Fruit fly (Drosophila melanogaster): Measurements from ENCODE around the gene ND-13B.

The ND-13B gene

DNA sequence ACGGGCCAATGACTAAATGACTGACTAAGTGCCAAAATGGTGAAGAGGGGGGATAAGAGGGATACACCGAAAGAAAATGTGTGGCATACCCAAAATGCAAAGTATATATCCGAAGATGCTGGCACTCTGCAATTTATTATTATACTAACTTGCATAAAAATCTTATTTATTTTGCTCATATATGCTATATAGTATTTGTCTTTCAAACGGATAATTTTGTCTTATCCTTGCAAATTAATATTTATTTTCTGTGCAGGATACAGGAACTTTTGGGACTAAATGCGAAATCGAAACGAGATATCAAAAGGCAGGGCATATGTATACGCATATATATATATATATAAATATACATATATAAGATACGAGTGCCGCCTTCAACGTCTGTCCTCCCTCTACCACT lies 17.4 kb upstream of the ND-13B start:
- TF ChIP-seq pan (optimal IDR thresholded peaks at IDR 0.05) (no peak), EcR (GFP tag; optimal IDR thresholded peaks at IDR 0.05) (no peak), psq (optimal IDR thresholded peaks at IDR 0.05) (no peak), Dll (optimal IDR thresholded peaks at IDR 0.05) (no peak)

dm6 chr3L:10709132-10709531 lies 15.2 kb upstream of the ND-13B start:
- TF ChIP-seq usp (GFP tag; optimal IDR thresholded peaks at IDR 0.05), result no peak
- no peak for TF ChIP-seq CG8478 (optimal IDR thresholded peaks at IDR 0.05)

dm6 chr3L:10704482-10704993 lies 10.6 kb upstream of the ND-13B start:
- no peak for TF ChIP-seq Dll (optimal IDR thresholded peaks at IDR 0.05)
- no peak for TF ChIP-seq psq (optimal IDR thresholded peaks at IDR 0.05)
- TF ChIP-seq EcR (GFP tag; optimal IDR thresholded peaks at IDR 0.05), result no peak
- no peak for TF ChIP-seq CG8478 (optimal IDR thresholded peaks at IDR 0.05)
- no peak for TF ChIP-seq pan (optimal IDR thresholded peaks at IDR 0.05)
- TF ChIP-seq usp (GFP tag; optimal IDR thresholded peaks at IDR 0.05), result no peak

dm6 chr3L:10702216-10702615 lies 8.3 kb upstream of the ND-13B start:
- no peak for TF ChIP-seq Dll (optimal IDR thresholded peaks at IDR 0.05)
- no peak for TF ChIP-seq EcR (GFP tag; optimal IDR thresholded peaks at IDR 0.05)
- no peak for TF ChIP-seq usp (GFP tag; optimal IDR thresholded peaks at IDR 0.05)
- TF ChIP-seq CG8478 (optimal IDR thresholded peaks at IDR 0.05), result no peak
- no peak for TF ChIP-seq pan (optimal IDR thresholded peaks at IDR 0.05)
- no peak for TF ChIP-seq psq (optimal IDR thresholded peaks at IDR 0.05)

dm6 chr3L:10698182-10698581 lies 4.3 kb upstream of the ND-13B start:
- TF ChIP-seq psq (optimal IDR thresholded peaks at IDR 0.05) (no peak), CG8478 (optimal IDR thresholded peaks at IDR 0.05) (no peak), usp (GFP tag; optimal IDR thresholded peaks at IDR 0.05) (no peak), Dll (optimal IDR thresholded peaks at IDR 0.05) (no peak), pan (optimal IDR thresholded peaks at IDR 0.05) (no peak), EcR (GFP tag; optimal IDR thresholded peaks at IDR 0.05) (no peak)

- TF ChIP-seq CG8478 (optimal IDR thresholded peaks at IDR 0.05), result no peak
- TF ChIP-seq EcR (GFP tag; optimal IDR thresholded peaks at IDR 0.05), result no peak
- no peak for TF ChIP-seq usp (GFP tag; optimal IDR thresholded peaks at IDR 0.05)
- TF ChIP-seq pan (optimal IDR thresholded peaks at IDR 0.05), result no peak
- no peak for TF ChIP-seq Dll (optimal IDR thresholded peaks at IDR 0.05)
- TF ChIP-seq psq (optimal IDR thresholded peaks at IDR 0.05), result no peak
These were observed 3.7 kb upstream of the ND-13B start for dm6 chr3L:10697413-10698118.

DNA sequence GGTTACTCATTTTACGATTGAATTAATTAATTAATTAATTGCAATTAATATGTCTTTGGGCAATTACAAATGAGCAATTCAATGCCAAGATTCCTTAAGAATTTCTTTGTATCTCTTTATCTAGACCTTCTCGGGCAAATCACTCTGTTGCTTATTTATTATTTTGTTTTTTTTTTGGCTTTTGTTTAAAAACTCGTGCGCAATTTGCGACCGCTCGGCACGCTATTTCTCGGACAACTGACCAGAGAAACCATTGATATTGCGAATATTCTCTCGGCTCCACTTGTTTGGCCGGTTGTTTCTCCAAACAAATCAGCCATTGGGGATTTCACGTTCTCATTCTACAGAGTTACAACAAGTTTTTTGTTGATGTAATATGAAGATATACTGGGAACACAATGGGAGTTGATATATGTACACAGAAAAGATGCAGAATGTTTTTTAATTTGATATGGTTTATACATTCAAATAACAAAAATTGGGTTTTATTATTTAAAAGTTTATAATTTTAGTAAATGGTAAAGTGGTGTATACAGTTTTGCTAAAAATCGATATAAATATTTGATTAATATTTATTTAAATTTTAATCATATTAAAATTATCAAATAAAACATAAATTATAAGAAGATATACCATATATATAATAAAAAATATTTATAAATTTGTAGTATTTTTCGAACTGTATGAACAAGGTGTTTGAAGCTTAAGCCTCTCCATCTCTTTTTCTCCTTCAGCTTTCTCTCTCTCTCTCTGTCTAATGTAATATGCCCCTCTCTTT lies 2.9 kb upstream of the ND-13B start, which contains the start of gene NijA:
Gene NijA (minus strand): TSS at position 243 of the 778 bp plus-strand sequence.
- TF ChIP-seq pan (optimal IDR thresholded peaks at IDR 0.05) (no peak), CG8478 (optimal IDR thresholded peaks at IDR 0.05) (no peak), psq (optimal IDR thresholded peaks at IDR 0.05) (no peak), Dll (optimal IDR thresholded peaks at IDR 0.05) (no peak), usp (GFP tag; optimal IDR thresholded peaks at IDR 0.05) (no peak), EcR (GFP tag; optimal IDR thresholded peaks at IDR 0.05) (no peak)

DNA sequence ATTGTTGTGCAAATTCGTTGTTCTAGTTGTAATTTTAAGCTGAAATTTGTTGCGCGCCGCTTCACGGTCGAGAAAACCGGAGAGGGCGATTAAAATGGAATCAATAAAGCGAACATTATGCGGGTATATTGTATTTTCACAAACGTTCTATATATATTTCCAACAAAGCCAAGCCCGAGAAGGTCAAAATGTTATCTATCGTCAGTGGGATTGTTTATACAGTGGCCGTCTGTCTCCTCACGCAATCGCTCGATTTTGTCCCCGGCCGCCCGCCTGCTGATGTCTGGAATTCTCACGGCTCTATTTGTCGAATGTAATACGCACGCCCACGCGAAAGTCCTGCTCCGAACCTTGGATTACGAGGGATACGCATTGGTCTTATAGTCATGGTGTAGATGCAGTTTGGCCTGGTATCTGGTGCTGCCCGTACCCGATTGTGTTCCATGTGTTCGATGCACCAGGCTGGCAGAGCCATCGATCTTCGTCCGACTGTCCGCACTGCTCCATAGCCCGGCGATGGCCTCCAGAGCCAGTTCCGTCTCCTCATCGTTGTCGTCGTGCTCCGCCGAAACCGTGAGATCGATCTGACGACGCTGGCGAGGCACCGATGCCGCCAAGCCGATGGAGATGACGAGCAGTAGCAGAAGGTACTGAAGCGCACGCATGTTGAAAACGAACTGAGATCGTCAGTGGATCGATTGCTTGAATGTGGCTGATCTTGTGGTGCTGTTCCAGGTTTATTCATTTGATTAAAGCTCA lies 1.3 kb downstream of the ND-13B start, which contains the start of gene CG33493:
Gene CG33493 (minus strand): TSS at position 709 of the 759 bp plus-strand sequence.
- no peak for TF ChIP-seq psq (optimal IDR thresholded peaks at IDR 0.05)
- no peak for TF ChIP-seq pan (optimal IDR thresholded peaks at IDR 0.05)
- TF ChIP-seq Dll (optimal IDR thresholded peaks at IDR 0.05), result no peak
- TF ChIP-seq EcR (GFP tag; optimal IDR thresholded peaks at IDR 0.05), result no peak
- TF ChIP-seq usp (GFP tag; optimal IDR thresholded peaks at IDR 0.05), result no peak
- TF ChIP-seq CG8478 (optimal IDR thresholded peaks at IDR 0.05), result no peak

DNA sequence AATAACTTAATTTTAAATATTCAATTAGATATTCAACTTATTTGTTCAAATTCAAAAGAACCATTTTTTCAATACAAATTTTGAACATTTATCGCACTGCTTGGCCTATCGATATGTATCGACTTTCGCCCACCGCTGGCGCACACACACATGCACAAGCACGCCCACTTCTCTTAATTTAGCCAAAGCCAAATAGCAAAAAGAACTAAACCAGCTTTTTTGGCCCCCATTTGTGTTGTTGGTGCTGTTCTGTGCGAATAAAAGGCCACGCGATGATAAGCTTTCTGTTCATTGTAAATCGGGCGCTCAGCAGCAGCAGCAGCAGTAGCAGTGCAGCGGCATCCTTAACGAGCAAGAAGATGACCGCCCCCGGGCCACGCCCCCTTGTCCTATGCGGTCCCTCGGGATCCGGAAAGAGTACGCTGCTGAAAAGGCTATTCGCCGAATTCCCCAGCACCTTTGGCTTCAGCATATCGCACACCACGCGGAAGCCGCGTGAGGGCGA lies 3.0 kb downstream of the ND-13B start, which contains the start of gene CG11811:
Gene CG11811 (plus strand): TSS at position 121 of the 505 bp plus-strand sequence.
- TF ChIP-seq CG8478 (optimal IDR thresholded peaks at IDR 0.05) (no peak), Dll (optimal IDR thresholded peaks at IDR 0.05) (no peak), EcR (GFP tag; optimal IDR thresholded peaks at IDR 0.05) (no peak), pan (optimal IDR thresholded peaks at IDR 0.05) (no peak), usp (GFP tag; optimal IDR thresholded peaks at IDR 0.05) (no peak), psq (optimal IDR thresholded peaks at IDR 0.05) (no peak)

DNA sequence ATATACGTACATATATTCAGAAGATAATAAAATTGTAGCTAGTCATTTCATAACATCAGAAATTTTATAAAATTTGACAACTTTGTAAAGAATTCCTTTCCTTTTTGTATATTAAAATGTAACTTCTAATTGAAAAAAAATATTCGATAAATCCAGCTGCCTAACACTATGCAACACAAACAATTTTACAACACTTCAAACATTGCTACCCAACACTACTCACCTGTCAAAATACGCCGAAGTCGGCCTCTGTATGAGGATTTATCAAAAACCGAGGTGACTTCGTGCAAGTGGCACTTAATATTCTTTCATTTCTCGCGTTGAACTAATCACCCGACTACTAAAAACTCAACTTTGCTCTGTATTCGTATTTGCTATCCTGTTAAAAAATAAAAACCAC lies 7.3 kb downstream of the ND-13B start:
- TF ChIP-seq pan (optimal IDR thresholded peaks at IDR 0.05), result no peak
- no peak for TF ChIP-seq Dll (optimal IDR thresholded peaks at IDR 0.05)
- TF ChIP-seq usp (GFP tag; optimal IDR thresholded peaks at IDR 0.05), result no peak
- TF ChIP-seq EcR (GFP tag; optimal IDR thresholded peaks at IDR 0.05), result no peak
- no peak for TF ChIP-seq CG8478 (optimal IDR thresholded peaks at IDR 0.05)
- TF ChIP-seq psq (optimal IDR thresholded peaks at IDR 0.05), result no peak

dm6 chr3L:10684492-10684891 lies 9.4 kb downstream of the ND-13B start:
- TF ChIP-seq pan (optimal IDR thresholded peaks at IDR 0.05) (no peak), EcR (GFP tag; optimal IDR thresholded peaks at IDR 0.05) (no peak), usp (GFP tag; optimal IDR thresholded peaks at IDR 0.05) (no peak), CG8478 (optimal IDR thresholded peaks at IDR 0.05) (no peak), psq (optimal IDR thresholded peaks at IDR 0.05) (no peak), Dll (optimal IDR thresholded peaks at IDR 0.05) (no peak)
